Worm (Caenorhabditis elegans) whole organism, L2 larva: ENCODE data around the gene C47E12.12.

Experiments
- nhr-77 ChIP-seq: fragments of 150-350 bp; optimal IDR thresholded peaks from 2 replicates; lab custom pipeline; 2014; ENCODE audit warnings: missing biosample characterization, missing genetic modification characterization
- sma-9 ChIP-seq, 2 experiments: fragments of 150-350 bp in 1 of 2; sonication (generic microtip) in 1 of 2; optimal IDR thresholded peaks; 2 replicates each; lab custom pipeline; 2014 to 2016; ENCODE audit warnings: missing genetic modification characterization in 2 of 2, mild to moderate bottlenecking in 1 of 2, missing biosample characterization in 1 of 2, missing compliant biosample characterization in 1 of 2, missing genetic modification reagents in 1 of 2, moderate library complexity in 1 of 2
- unc-55 ChIP-seq: fragments of 150-350 bp; sonication (generic microtip); optimal IDR thresholded peaks from 3 replicates; lab custom pipeline; 2014; ENCODE audit warnings: missing biosample characterization, missing genetic modification reagents, missing genetic modification characterization
- ztf-4 ChIP-seq: fragments of 150-350 bp; optimal IDR thresholded peaks from 2 replicates; lab custom pipeline; 2014; ENCODE audit warnings: missing biosample characterization, missing genetic modification characterization

DNA sequence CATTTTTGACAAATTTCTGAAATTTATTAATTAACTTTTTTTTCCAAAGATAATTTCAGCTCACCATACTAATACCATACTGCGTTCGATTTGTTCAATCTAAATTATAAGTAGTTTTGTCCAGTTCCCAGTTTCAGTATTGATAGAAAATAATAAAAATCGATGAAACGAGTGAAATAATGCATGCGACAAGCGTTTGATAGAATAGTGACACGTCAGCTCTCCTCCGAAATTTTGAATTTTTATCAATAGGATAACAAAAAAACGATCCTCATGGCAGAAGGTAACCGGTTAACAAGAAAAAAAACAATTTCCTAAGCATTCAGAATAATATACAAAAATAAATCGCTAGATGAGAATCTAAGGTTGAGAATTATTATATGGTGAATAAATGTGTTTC, 29.2 kb upstream of the C47E12.12 start, which contains the start of gene C47E12.3:
- no peak for TF ChIP-seq unc-55
- TF ChIP-seq sma-9 (GFP tag; optimal IDR thresholded peaks at IDR 0.05; lab: Kevin White, UChicago), result no peak
- TF ChIP-seq sma-9 (tag; optimal IDR thresholded peaks at IDR 0.05; lab: Kevin White, UChicago), result no peak
- TF ChIP-seq nhr-77 (tag; lab: Kevin White, UChicago), result no peak
- no peak for TF ChIP-seq ztf-4 (tag; lab: Kevin White, UChicago)
